Worm (Caenorhabditis elegans): ENCODE results near the gene ZC262.2.

DNA sequence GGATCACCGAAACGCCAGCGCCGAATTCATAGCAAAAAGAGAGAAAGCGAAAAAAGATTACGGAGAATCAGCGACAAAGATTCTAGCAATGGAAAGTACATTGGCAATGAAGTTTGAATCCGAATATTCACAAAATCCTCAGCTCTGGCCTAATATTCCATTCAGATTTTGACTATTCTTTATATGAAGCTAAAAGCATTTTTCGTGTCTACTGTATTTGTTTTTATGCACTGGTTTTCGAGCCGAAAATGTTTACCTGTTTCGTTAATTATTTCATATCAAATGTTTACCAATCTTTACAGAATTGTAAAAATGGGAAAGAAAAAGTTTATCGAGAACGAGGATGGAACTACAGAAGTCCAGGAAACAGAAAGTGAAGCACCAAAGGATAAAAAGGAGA lies 23.6 kb upstream of the ZC262.2 start, which contains the start of gene F10E9.4:
- no peak for TF ChIP-seq elt-2 (tag; optimal IDR thresholded peaks at IDR 0.05)
- no peak for TF ChIP-seq F13H6.1 (tag; optimal IDR thresholded peaks at IDR 0.05)
- no peak for TF ChIP-seq odd-2 (tag; optimal IDR thresholded peaks at IDR 0.05)
- TF ChIP-seq unc-86 (tag; optimal IDR thresholded peaks at IDR 0.05), result no peak
- TF ChIP-seq dve-1 (tag; optimal IDR thresholded peaks at IDR 0.05), result no peak

All from whole organism, late embryonic.